Fruit fly (Drosophila melanogaster) whole organism, embryonic: ENCODE results near the gene Lim3.

Experiments
- CG10267 ChIP-seq: fragments of 200-800 bp; sonication (Bioruptor generic); optimal IDR thresholded peaks from 2 replicates; lab custom pipeline; 2018; ENCODE audit warnings: missing biosample characterization, mild to moderate bottlenecking, missing genetic modification characterization, moderate library complexity
- CG10462 ChIP-seq: fragments of 200-800 bp; sonication (Bioruptor generic); optimal IDR thresholded peaks from 2 replicates; lab custom pipeline; 2016; ENCODE audit warnings: missing biosample characterization, missing genetic modification characterization
- CG11398 ChIP-seq: fragments of 200-800 bp; sonication (Bioruptor generic); optimal IDR thresholded peaks from 2 replicates; lab custom pipeline; 2016; ENCODE audit warnings: missing biosample characterization, missing genetic modification characterization
- CG11504 ChIP-seq: fragments of 200-800 bp; sonication (Bioruptor generic); optimal IDR thresholded peaks from 3 replicates; lab custom pipeline; 2019; ENCODE audit warnings: missing biosample characterization, mild to moderate bottlenecking, missing genetic modification characterization, moderate library complexity
- CG12219 ChIP-seq: fragments of 200-800 bp; sonication (Bioruptor generic); optimal IDR thresholded peaks from 3 replicates; lab custom pipeline; 2018; ENCODE audit warnings: missing biosample characterization, mild to moderate bottlenecking, missing genetic modification characterization
- CG12659 ChIP-seq: fragments of 200-800 bp; sonication (Bioruptor generic); optimal IDR thresholded peaks from 3 replicates; lab custom pipeline; 2017; ENCODE audit warnings: mild to moderate bottlenecking, missing biosample characterization, missing genetic modification reagents, missing genetic modification characterization
- CG13287 ChIP-seq: fragments of 200-800 bp; sonication (Bioruptor generic); IDR thresholded peaks from 2 replicates; pipeline ENCODE4 v1.3.6; 2022; ENCODE audit warnings: missing biosample characterization, missing genetic modification characterization; ENCODE audit not compliant: partially characterized antibody
- CG14710 ChIP-seq: fragments of 200-800 bp; sonication (Bioruptor generic); optimal IDR thresholded peaks from 3 replicates; lab custom pipeline; 2019; ENCODE audit warnings: missing biosample characterization, mild to moderate bottlenecking, missing genetic modification characterization, moderate library complexity
- CG1529 ChIP-seq: fragments of 200-800 bp; sonication (Bioruptor generic); optimal IDR thresholded peaks from 3 replicates; lab custom pipeline; 2018; ENCODE audit warnings: missing biosample characterization, missing genetic modification characterization
- CG16863 ChIP-seq: fragments of 200-800 bp; sonication (Bioruptor generic); optimal IDR thresholded peaks from 3 replicates; lab custom pipeline; 2016; ENCODE audit warnings: missing biosample characterization, missing genetic modification characterization
- CG17361 ChIP-seq: fragments of 200-800 bp; sonication (Bioruptor generic); IDR thresholded peaks from 3 replicates; pipeline ENCODE4 v1.3.6; 2022; ENCODE audit warnings: missing biosample characterization, missing genetic modification characterization
- CG2199 ChIP-seq: fragments of 200-800 bp; sonication (Bioruptor generic); IDR thresholded peaks from 3 replicates; pipeline ENCODE4 v1.3.6; 2022; ENCODE audit warnings: missing biosample characterization, missing genetic modification characterization
- CG2712 ChIP-seq: fragments of 200-800 bp; optimal IDR thresholded peaks from 3 replicates; lab custom pipeline; 2019; ENCODE audit warnings: missing biosample characterization, mild to moderate bottlenecking, missing genetic modification characterization, moderate library complexity
- CG32532 ChIP-seq: fragments of 200-800 bp; sonication (Bioruptor generic); IDR thresholded peaks from 2 replicates; pipeline ENCODE4 v1.3.6; 2022; ENCODE audit warnings: missing biosample characterization, missing genetic modification characterization
- CG34422 ChIP-seq: fragments of 200-800 bp; sonication (Bioruptor generic); IDR thresholded peaks from 3 replicates; pipeline ENCODE4 v1.3.6; 2022; ENCODE audit warnings: missing biosample characterization, missing genetic modification characterization
- CG3995 ChIP-seq: fragments of 200-800 bp; sonication (Bioruptor generic); optimal IDR thresholded peaks from 3 replicates; lab custom pipeline; 2016; ENCODE audit warnings: missing biosample characterization, missing genetic modification characterization
- CG4328 ChIP-seq: fragments of 200-800 bp; sonication (Bioruptor generic); optimal IDR thresholded peaks from 3 replicates; lab custom pipeline; 2017; ENCODE audit warnings: missing biosample characterization, missing genetic modification reagents, missing genetic modification characterization
- CG6175 ChIP-seq: fragments of 200-800 bp; sonication (Bioruptor generic); IDR thresholded peaks from 3 replicates; pipeline ENCODE4 v1.3.6; 2022; ENCODE audit warnings: missing biosample characterization, missing genetic modification characterization
- CG8924 ChIP-seq: fragments of 200-800 bp; optimal IDR thresholded peaks from 3 replicates; lab custom pipeline; 2019; ENCODE audit warnings: missing biosample characterization, mild to moderate bottlenecking, missing genetic modification characterization, moderate library complexity
- CG8944 ChIP-seq: fragments of 200-800 bp; sonication (Bioruptor generic); optimal IDR thresholded peaks from 3 replicates; lab custom pipeline; 2016; ENCODE audit warnings: missing biosample characterization, missing genetic modification characterization
- CTCF ChIP-seq: fragments of 200-800 bp; sonication (Bioruptor generic); optimal IDR thresholded peaks from 2 replicates; lab custom pipeline; 2017; ENCODE audit warnings: missing biosample characterization, mild to moderate bottlenecking, missing genetic modification characterization, moderate library complexity
- CoRest ChIP-seq: fragments of 200-800 bp; sonication (Bioruptor generic); optimal IDR thresholded peaks from 3 replicates; lab custom pipeline; 2018; ENCODE audit warnings: missing biosample characterization, mild to moderate bottlenecking, missing genetic modification characterization, moderate library complexity
- CrebB ChIP-seq: fragments of 200-800 bp; sonication (Bioruptor generic); optimal IDR thresholded peaks from 3 replicates; lab custom pipeline; 2018; ENCODE audit warnings: missing biosample characterization, mild to moderate bottlenecking, missing genetic modification characterization
- Deaf1 ChIP-seq: fragments of 200-800 bp; optimal IDR thresholded peaks from 3 replicates; lab custom pipeline; 2019; ENCODE audit warnings: missing biosample characterization, mild to moderate bottlenecking, missing genetic modification characterization, moderate library complexity
- Dip3 ChIP-seq: fragments of 200-800 bp; sonication (Bioruptor generic); optimal IDR thresholded peaks from 3 replicates; lab custom pipeline; 2016; ENCODE audit warnings: missing biosample characterization, missing genetic modification characterization
- Eip74EF ChIP-seq, 2 experiments: fragments of 200-800 bp in 1 of 2; fragments of >200 bp in 1 of 2; sonication (Bioruptor generic) in 1 of 2; optimal IDR thresholded peaks; 2 replicates each; lab custom pipeline; 2017 to 2019; ENCODE audit warnings: missing biosample characterization in 2 of 2, missing genetic modification characterization in 2 of 2, mild to moderate bottlenecking in 1 of 2, moderate library complexity in 1 of 2
- Elba2 ChIP-seq: fragments of 200-800 bp; sonication (Bioruptor generic); optimal IDR thresholded peaks from 3 replicates; lab custom pipeline; 2016; ENCODE audit warnings: missing biosample characterization, missing genetic modification characterization
- Ets97D ChIP-seq: fragments of 200-800 bp; sonication (Bioruptor generic); optimal IDR thresholded peaks from 3 replicates; lab custom pipeline; 2016; ENCODE audit warnings: missing biosample characterization, missing genetic modification characterization
- Fer2 ChIP-seq: fragments of 200-800 bp; sonication (Bioruptor generic); optimal IDR thresholded peaks from 2 replicates; lab custom pipeline; 2018; ENCODE audit warnings: missing biosample characterization, mild to moderate bottlenecking, missing genetic modification characterization, moderate library complexity
- HLH54F ChIP-seq: fragments of 200-800 bp; sonication (Bioruptor generic); optimal IDR thresholded peaks from 3 replicates; lab custom pipeline; 2016; ENCODE audit warnings: missing biosample characterization, missing genetic modification characterization
- Hand ChIP-seq: fragments of 200-800 bp; sonication (Bioruptor generic); optimal IDR thresholded peaks from 2 replicates; lab custom pipeline; 2017; ENCODE audit warnings: mild to moderate bottlenecking, missing biosample characterization, missing genetic modification reagents, missing genetic modification characterization
- MBD-R2 ChIP-seq: fragments of 200-800 bp; sonication (Bioruptor generic); IDR thresholded peaks from 2 replicates; pipeline ENCODE4 v1.3.6; 2022; ENCODE audit warnings: missing biosample characterization, missing genetic modification characterization
- Max ChIP-seq: fragments of 200-800 bp; sonication (Bioruptor generic); optimal IDR thresholded peaks from 2 replicates; lab custom pipeline; 2016; ENCODE audit warnings: missing biosample characterization, mild to moderate bottlenecking, missing genetic modification characterization
- NFAT ChIP-seq: fragments of 200-800 bp; sonication (Bioruptor generic); IDR thresholded peaks from 2 replicates; pipeline ENCODE4 v1.3.6; 2022; ENCODE audit warnings: missing biosample characterization, missing genetic modification characterization
- Rfx ChIP-seq: fragments of 200-800 bp; sonication (Bioruptor generic); IDR thresholded peaks from 2 replicates; pipeline ENCODE4 v1.3.6; 2022; ENCODE audit warnings: missing biosample characterization, missing genetic modification characterization
- Sry-δ ChIP-seq: fragments of 200-800 bp; sonication (Bioruptor generic); optimal IDR thresholded peaks from 2 replicates; lab custom pipeline; 2016; ENCODE audit warnings: missing biosample characterization, missing genetic modification characterization
- Stat92E ChIP-seq, 3 experiments: fragments of >200 bp in 2 of 3; fragments of 200-800 bp in 1 of 3; sonication (Bioruptor generic) in 1 of 3; optimal IDR thresholded peaks; 2 replicates each; lab custom pipeline; 2017 to 2019; ENCODE audit warnings: missing biosample characterization in 3 of 3, missing genetic modification characterization in 3 of 3, mild to moderate bottlenecking in 1 of 3, moderate library complexity in 1 of 3
- YL-1 ChIP-seq: fragments of 200-800 bp; sonication (Bioruptor generic); optimal IDR thresholded peaks from 3 replicates; lab custom pipeline; 2017; ENCODE audit warnings: missing biosample characterization, mild to moderate bottlenecking, missing genetic modification characterization
- ash1 ChIP-seq: fragments of 200-800 bp; sonication (Bioruptor generic); optimal IDR thresholded peaks from 2 replicates; lab custom pipeline; 2018; ENCODE audit warnings: missing biosample characterization, mild to moderate bottlenecking, missing genetic modification characterization
- bsh ChIP-seq, 2 experiments: fragments of 200-800 bp; sonication (Bioruptor generic); optimal IDR thresholded peaks; 2 replicates each; lab custom pipeline; 2017 to 2018; ENCODE audit warnings: mild to moderate bottlenecking in 2 of 2, missing biosample characterization in 2 of 2, missing genetic modification characterization in 2 of 2, moderate library complexity in 1 of 2
- chinmo ChIP-seq: fragments of 200-800 bp; sonication (Bioruptor generic); IDR thresholded peaks from 4 replicates; pipeline ENCODE4 v1.3.6; 2022; ENCODE audit warnings: missing biosample characterization, missing genetic modification characterization; ENCODE audit not compliant: partially characterized antibody
- chm ChIP-seq: fragments of 200-800 bp; sonication (Bioruptor generic); IDR thresholded peaks from 2 replicates; pipeline ENCODE4 v1.3.6; 2022; ENCODE audit warnings: missing biosample characterization, missing genetic modification characterization
- crol ChIP-seq: fragments of 200-800 bp; sonication (Bioruptor generic); IDR thresholded peaks from 2 replicates; pipeline ENCODE4 v1.3.6; 2022; ENCODE audit warnings: missing biosample characterization, missing genetic modification characterization
- hkb ChIP-seq, 2 experiments: fragments of 200-800 bp in 1 of 2; fragments of >200 bp in 1 of 2; sonication (Bioruptor generic) in 1 of 2; IDR thresholded peaks in 1 of 2; optimal IDR thresholded peaks in 1 of 2; 2 replicates each; pipeline versions ENCODE4 v1.3.6 to Lab custom; 2017 to 2022; ENCODE audit warnings: missing biosample characterization in 1 of 2, missing genetic modification characterization in 1 of 2
- pzg ChIP-seq: fragments of 200-800 bp; sonication (Bioruptor generic); optimal IDR thresholded peaks from 3 replicates; lab custom pipeline; 2018; ENCODE audit warnings: missing biosample characterization, mild to moderate bottlenecking, missing genetic modification characterization, moderate library complexity
- row ChIP-seq: fragments of 200-800 bp; sonication (Bioruptor generic); IDR thresholded peaks from 3 replicates; pipeline ENCODE4 v1.3.6; 2022; ENCODE audit warnings: missing biosample characterization, missing genetic modification characterization
- sug ChIP-seq: fragments of 200-800 bp; optimal IDR thresholded peaks from 2 replicates; lab custom pipeline; 2019; ENCODE audit warnings: missing biosample characterization, mild to moderate bottlenecking, missing genetic modification characterization, moderate library complexity
- twi ChIP-seq: fragments of 200-800 bp; optimal IDR thresholded peaks from 2 replicates; lab custom pipeline; 2019; ENCODE audit warnings: missing biosample characterization, mild to moderate bottlenecking, missing genetic modification characterization, moderate library complexity
- wdn ChIP-seq: fragments of 200-800 bp; sonication (Bioruptor generic); IDR thresholded peaks from 2 replicates; pipeline ENCODE4 v1.3.6; 2022; ENCODE audit warnings: missing biosample characterization, missing genetic modification characterization

Lim3 gene

dm6 chr2L:19053860-19054515 is 54.2 kb downstream of the Lim3 start, which contains the start of gene CG10492 (continued):
- TF ChIP-seq CG6175 (GFP tag; lab: Robert Waterston, UW) = peak; percentile 40; the same call in 1 of the 3 replicates
- no peak for TF ChIP-seq twi (tag; lab: Kevin White, UChicago)
- peak; percentile 32 for TF ChIP-seq Max (GFP tag; lab: Kevin White, UChicago)
- TF ChIP-seq CG13287 = peak; percentile 54
- TF ChIP-seq CG14710 (tag; lab: Kevin White, UChicago) = peak; percentile 87
- TF ChIP-seq sug (tag; lab: Kevin White, UChicago) = peak; percentile 49
- TF ChIP-seq Fer2 (tag; lab: Kevin White, UChicago) = no peak
- no peak for TF ChIP-seq CG16863 (GFP tag; lab: Kevin White, UChicago)
- TF ChIP-seq CG10462 (GFP tag; lab: Kevin White, UChicago) = no peak
- TF ChIP-seq CG34422 (GFP tag; lab: Robert Waterston, UW) = peak; percentile 83
- peak; percentile 26 for TF ChIP-seq CG11504 (tag; lab: Kevin White, UChicago)
- TF ChIP-seq Rfx (GFP tag; lab: Robert Waterston, UW) = peak; percentile 27; the same call in 1 of the 2 replicates
- TF ChIP-seq CG32532 (GFP tag; lab: Robert Waterston, UW) = peak; percentile 34; the same call in 1 of the 2 replicates
- TF ChIP-seq Ets97D (GFP tag; lab: Kevin White, UChicago) = peak; percentile 65
- peak; percentile 12 for TF ChIP-seq Dip3 (GFP tag; lab: Kevin White, UChicago)
- TF ChIP-seq CG1529 (GFP tag; lab: Kevin White, UChicago) = no peak
- peak; percentile 34; the same call in 2 of the 3 replicates for TF ChIP-seq row (GFP tag; lab: Robert Waterston, UW)
- TF ChIP-seq CG10267 (tag; lab: Kevin White, UChicago) = peak; percentile 66
- TF ChIP-seq MBD-R2 = peak; percentile 54
- 0 out of 3 replicates have a peak, but pooled peaks have one; percentile 15 for TF ChIP-seq CG2199 (GFP tag; lab: Robert Waterston, UW)
- peak; percentile 23; the same call in 1 of the 3 replicates for TF ChIP-seq CG17361 (GFP tag; lab: Robert Waterston, UW)
- peak; percentile 52 for TF ChIP-seq NFAT (GFP tag; lab: Robert Waterston, UW)
- peak; percentile 37 for TF ChIP-seq CTCF (GFP tag; lab: Kevin White, UChicago)
- TF ChIP-seq pzg = peak; percentile 73
- TF ChIP-seq CG11398 (GFP tag; lab: Kevin White, UChicago) = no peak
- TF ChIP-seq CrebB (tag; lab: Kevin White, UChicago) = peak; percentile 36
- TF ChIP-seq wdn (GFP tag; lab: Robert Waterston, UW) = no peak
- TF ChIP-seq CG8944 (GFP tag; lab: Kevin White, UChicago) = no peak
- peak; percentile 42 for TF ChIP-seq CoRest (tag; lab: Kevin White, UChicago)
- TF ChIP-seq YL-1 (GFP tag; lab: Kevin White, UChicago) = peak; percentile 79
- TF ChIP-seq CG2712 = peak; percentile 24
- TF ChIP-seq CG4328 (GFP tag; lab: Kevin White, UChicago) = no peak
- TF ChIP-seq CG3995 (GFP tag; lab: Kevin White, UChicago) = peak; percentile 75
- peak; percentile 20 for TF ChIP-seq Elba2 (GFP tag; lab: Kevin White, UChicago)
- peak; percentile 10 for TF ChIP-seq Deaf1 (tag; lab: Kevin White, UChicago)
- no peak for TF ChIP-seq CG8924 (tag; lab: Kevin White, UChicago)
- TF ChIP-seq chinmo (GFP tag; lab: Robert Waterston, UW) = peak; percentile 73; the same call in 1 of the 4 replicates
- TF ChIP-seq HLH54F (GFP tag; lab: Kevin White, UChicago) = no peak
- TF ChIP-seq CG12659 (GFP tag; lab: Kevin White, UChicago) = peak; percentile 68
- TF ChIP-seq Sry-δ (GFP tag; lab: Kevin White, UChicago) = peak; percentile 52
- TF ChIP-seq Stat92E (GFP tag; optimal IDR thresholded peaks at IDR 0.05; lab: Kevin White, UChicago) = no peak
- no peak for TF ChIP-seq Hand (GFP tag; lab: Kevin White, UChicago)
- TF ChIP-seq crol (GFP tag; lab: Robert Waterston, UW) = peak; percentile 100
- no peak for TF ChIP-seq ash1
- no peak for TF ChIP-seq chm (GFP tag; lab: Robert Waterston, UW)
- peak; percentile 73 for TF ChIP-seq hkb (optimal IDR thresholded peaks at IDR 0.05; lab: Kevin White, UChicago)
- no peak for TF ChIP-seq hkb (GFP tag; IDR thresholded peaks at IDR 0.05; lab: Robert Waterston, UW)
- TF ChIP-seq bsh (GFP tag; optimal IDR thresholded peaks at IDR 0.05; lab: Kevin White, UChicago) = no peak
- no peak for TF ChIP-seq Eip74EF (GFP tag; optimal IDR thresholded peaks at IDR 0.05; lab: Kevin White, UChicago)
- no peak for TF ChIP-seq CG12219 (GFP tag; lab: Kevin White, UChicago)
